Worm (Caenorhabditis elegans) whole organism, L1 larva: Measurements from ENCODE around the gene ZK546.5.

Experiments used
- C16A3.4 ChIP-seq: fragments of 150-350 bp; optimal IDR thresholded peaks from 2 replicates; lab custom pipeline; 2014; ENCODE audit warnings: missing biosample characterization, missing genetic modification characterization
- F16B12.6 ChIP-seq: fragments of 150-350 bp; optimal IDR thresholded peaks from 2 replicates; lab custom pipeline; 2014; ENCODE audit warnings: missing biosample characterization, missing genetic modification characterization
- Y116A8C.19 ChIP-seq: sonication (generic microtip); optimal IDR thresholded peaks from 2 replicates; lab custom pipeline; 2016; ENCODE audit warnings: missing compliant biosample characterization, missing genetic modification characterization, borderline replicate concordance
- alr-1 ChIP-seq: fragments of 200-800 bp; sonication (Bioruptor generic); optimal IDR thresholded peaks from 2 replicates; lab custom pipeline; 2018; ENCODE audit warnings: borderline replicate concordance, mild to moderate bottlenecking, missing genetic modification characterization, missing compliant biosample characterization
- blmp-1 ChIP-seq: fragments of 150-350 bp; optimal IDR thresholded peaks from 2 replicates; lab custom pipeline; 2014; ENCODE audit warnings: missing biosample characterization, missing genetic modification characterization
- ceh-82 ChIP-seq, 3 experiments: fragments of 150-350 bp in 1 of 3; sonication (generic microtip) in 2 of 3; optimal IDR thresholded peaks; 2 replicates each; lab custom pipeline; 2014 to 2017; ENCODE audit warnings: missing biosample characterization in 3 of 3, missing genetic modification characterization in 3 of 3
- ceh-88 ChIP-seq: fragments of 200-800 bp; sonication (Bioruptor generic); IDR thresholded peaks from 2 replicates; pipeline ENCODE4 v1.3.6; 2022; ENCODE audit warnings: missing genetic modification characterization, missing compliant biosample characterization
- ceh-90 ChIP-seq: sonication (generic microtip); optimal IDR thresholded peaks from 2 replicates; lab custom pipeline; 2016; ENCODE audit warnings: missing genetic modification characterization, missing compliant biosample characterization
- dpl-1 ChIP-seq, 3 experiments: fragments of 150-350 bp in 2 of 3; sonication (generic microtip) in 1 of 3; optimal IDR thresholded peaks; 2 replicates each; lab custom pipeline; 2014 to 2017; ENCODE audit warnings: missing biosample characterization in 3 of 3, missing genetic modification characterization in 3 of 3, missing genetic modification reagents in 3 of 3
- dsc-1 ChIP-seq: sonication (generic microtip); optimal IDR thresholded peaks from 2 replicates; lab custom pipeline; 2016; ENCODE audit warnings: mild to moderate bottlenecking, missing genetic modification characterization, missing compliant biosample characterization
- efl-1 ChIP-seq, 4 experiments: fragments of 150-350 bp; optimal IDR thresholded peaks in 3 of 4; peaks in 1 of 4; 1 replicate in 1 of 4; 2 replicates in 3 of 4; lab custom pipeline; 2014; ENCODE audit warnings: missing biosample characterization in 2 of 4, missing genetic modification characterization in 2 of 4, missing genetic modification reagents in 2 of 4
- egl-27 ChIP-seq, 2 experiments: fragments of 150-350 bp in 1 of 2; sonication (generic microtip); optimal IDR thresholded peaks; 3 replicates each; lab custom pipeline; 2017 to 2018; ENCODE audit warnings: missing biosample characterization in 2 of 2, missing genetic modification characterization in 2 of 2, missing genetic modification reagents in 2 of 2
- elt-2 ChIP-seq: sonication (generic microtip); optimal IDR thresholded peaks from 2 replicates; lab custom pipeline; 2016; ENCODE audit warnings: missing genetic modification characterization, mild to moderate bottlenecking, inconsistent platforms, missing compliant biosample characterization, missing genetic modification reagents
- elt-3 ChIP-seq, 6 experiments: fragments of 150-350 bp in 1 of 6; sonication (generic microtip); optimal IDR thresholded peaks; 2 replicates each; lab custom pipeline; 2017 to 2018; ENCODE audit warnings: missing biosample characterization in 6 of 6, missing genetic modification characterization in 6 of 6, inconsistent platforms in 1 of 6
- ets-5 ChIP-seq: fragments of 200-800 bp; sonication (Bioruptor generic); IDR thresholded peaks from 2 replicates; pipeline ENCODE4 v1.3.6; 2022; ENCODE audit warnings: missing genetic modification characterization, missing compliant biosample characterization
- fkh-4 ChIP-seq: sonication (generic microtip); optimal IDR thresholded peaks from 2 replicates; lab custom pipeline; 2016; ENCODE audit warnings: missing compliant biosample characterization, missing genetic modification characterization, borderline replicate concordance
- grh-1 ChIP-seq: fragments of 200-800 bp; sonication (Bioruptor generic); IDR thresholded peaks from 2 replicates; pipeline ENCODE4 v1.3.6; 2022; ENCODE audit warnings: missing genetic modification reagents, missing genetic modification characterization, missing compliant biosample characterization
- hlh-17 ChIP-seq: fragments of 200-800 bp; sonication (Bioruptor generic); optimal IDR thresholded peaks from 2 replicates; lab custom pipeline; 2018; ENCODE audit warnings: missing genetic modification characterization, mild to moderate bottlenecking, missing compliant biosample characterization, moderate library complexity, borderline replicate concordance
- lin-13 ChIP-seq: fragments of 150-350 bp; optimal IDR thresholded peaks from 2 replicates; lab custom pipeline; 2014; ENCODE audit warnings: missing biosample characterization, missing genetic modification reagents, missing genetic modification characterization
- lin-39 ChIP-seq: fragments of 150-350 bp; optimal IDR thresholded peaks from 2 replicates; lab custom pipeline; 2014; ENCODE audit warnings: missing biosample characterization, missing genetic modification reagents, missing genetic modification characterization
- lir-3 ChIP-seq: sonication (generic microtip); optimal IDR thresholded peaks from 2 replicates; lab custom pipeline; 2016; ENCODE audit warnings: mild to moderate bottlenecking, missing genetic modification characterization, moderate library complexity, missing compliant biosample characterization; ENCODE audit not compliant: poor library complexity
- mdl-1 ChIP-seq, 2 experiments: fragments of 150-350 bp; optimal IDR thresholded peaks; 2 replicates each; lab custom pipeline; 2014 to 2017; ENCODE audit warnings: missing biosample characterization in 2 of 2, missing genetic modification characterization in 2 of 2, inconsistent platforms in 1 of 2
- nhr-12 ChIP-seq: sonication (generic microtip); optimal IDR thresholded peaks from 2 replicates; lab custom pipeline; 2017; ENCODE audit warnings: missing biosample characterization, missing genetic modification characterization
- nhr-20 ChIP-seq: sonication (generic microtip); optimal IDR thresholded peaks from 2 replicates; lab custom pipeline; 2016; ENCODE audit warnings: mild to moderate bottlenecking, missing genetic modification characterization, missing compliant biosample characterization
- nhr-77 ChIP-seq: fragments of 150-350 bp; optimal IDR thresholded peaks from 2 replicates; lab custom pipeline; 2014; ENCODE audit warnings: missing biosample characterization, missing genetic modification characterization
- nhr-84 ChIP-seq: sonication (generic microtip); optimal IDR thresholded peaks from 2 replicates; lab custom pipeline; 2017; ENCODE audit warnings: missing biosample characterization, missing genetic modification characterization
- nhr-85 ChIP-seq: sonication (generic microtip); peaks from one replicate; lab custom pipeline; 2016; ENCODE audit warnings: missing genetic modification characterization, inconsistent platforms, missing compliant biosample characterization
- pag-3 ChIP-seq: sonication (generic microtip); optimal IDR thresholded peaks from 2 replicates; lab custom pipeline; 2017; ENCODE audit warnings: missing genetic modification characterization, mild to moderate bottlenecking, missing compliant biosample characterization, antibody characterized with exemption, borderline replicate concordance; ENCODE audit not compliant: insufficient read depth
- pqm-1 ChIP-seq: sonication (generic microtip); optimal IDR thresholded peaks from 3 replicates; lab custom pipeline; 2017; ENCODE audit warnings: missing biosample characterization, missing genetic modification characterization
- rnt-1 ChIP-seq: sonication (generic microtip); optimal IDR thresholded peaks from 2 replicates; lab custom pipeline; 2016; ENCODE audit warnings: mild to moderate bottlenecking, missing genetic modification characterization, moderate library complexity, missing compliant biosample characterization
- skn-1 ChIP-seq: fragments of 150-350 bp; optimal IDR thresholded peaks from 2 replicates; lab custom pipeline; 2014; ENCODE audit warnings: missing biosample characterization, missing genetic modification characterization
- snu-23 ChIP-seq: sonication (generic microtip); optimal IDR thresholded peaks from 2 replicates; lab custom pipeline; 2016; ENCODE audit warnings: missing genetic modification characterization, missing compliant biosample characterization
- sox-4 ChIP-seq: sonication (generic microtip); optimal IDR thresholded peaks from 2 replicates; lab custom pipeline; 2016; ENCODE audit warnings: missing genetic modification characterization, missing compliant biosample characterization
- sptf-1 ChIP-seq: fragments of 150-350 bp; optimal IDR thresholded peaks from 2 replicates; lab custom pipeline; 2014; ENCODE audit warnings: missing biosample characterization, missing genetic modification characterization
- swsn-7 ChIP-seq: sonication (generic microtip); optimal IDR thresholded peaks from 2 replicates; lab custom pipeline; 2016; ENCODE audit warnings: missing genetic modification characterization, missing compliant biosample characterization
- tlp-1 ChIP-seq: fragments of 150-350 bp; optimal IDR thresholded peaks from 2 replicates; lab custom pipeline; 2014; ENCODE audit warnings: missing biosample characterization, missing genetic modification characterization
- unc-130 ChIP-seq: fragments of 150-350 bp; optimal IDR thresholded peaks from 2 replicates; lab custom pipeline; 2017; ENCODE audit warnings: missing biosample characterization, missing genetic modification characterization, inconsistent platforms
- unc-86 ChIP-seq: sonication (generic microtip); optimal IDR thresholded peaks from 2 replicates; lab custom pipeline; 2016; ENCODE audit warnings: missing genetic modification characterization, missing compliant biosample characterization
- unc-98 ChIP-seq: fragments of 200-800 bp; sonication (Bioruptor generic); IDR thresholded peaks from 2 replicates; pipeline ENCODE4 v1.3.6; 2022; ENCODE audit warnings: missing genetic modification characterization, missing compliant biosample characterization
- vab-15 ChIP-seq: sonication (generic microtip); optimal IDR thresholded peaks from 2 replicates; lab custom pipeline; 2017; ENCODE audit warnings: missing genotype, mild to moderate bottlenecking, missing genetic modification characterization, missing compliant biosample characterization
- zag-1 ChIP-seq: fragments of 150-350 bp; optimal IDR thresholded peaks from 2 replicates; lab custom pipeline; 2014; ENCODE audit warnings: missing biosample characterization, missing genetic modification characterization

The ZK546.5 gene

DNA sequence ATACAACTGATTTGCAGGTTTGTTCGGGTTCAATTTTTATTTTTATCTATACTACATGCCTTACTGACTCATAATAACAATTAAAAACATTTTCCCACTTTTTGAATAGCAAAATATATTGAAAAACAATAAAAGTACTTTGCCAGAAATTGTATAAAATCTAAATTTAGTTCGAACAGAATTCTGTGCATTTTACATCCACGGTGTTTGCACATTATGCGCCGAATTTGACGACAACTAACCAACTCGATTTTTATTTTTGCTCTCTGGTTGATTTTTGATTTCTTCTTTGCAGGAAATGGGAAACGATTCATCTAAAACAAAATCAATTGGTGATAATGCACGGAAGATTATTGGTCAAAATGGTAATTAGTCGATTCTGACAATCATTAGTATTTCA, 11.2 kb downstream of the ZK546.5 start (continued):
- no peak for TF ChIP-seq sptf-1 (tag; lab: Kevin White, UChicago)
- no peak for TF ChIP-seq vab-15
- TF ChIP-seq hlh-17 (GFP tag; lab: Kevin White, UChicago) = no peak
- TF ChIP-seq elt-3 (tag; optimal IDR thresholded peaks at IDR 0.05; lab: Kevin White, UChicago) = no peak
- TF ChIP-seq fkh-4 (tag; lab: Kevin White, UChicago) = no peak
- TF ChIP-seq Y116A8C.19 (tag; lab: Kevin White, UChicago) = no peak
- TF ChIP-seq snu-23 (GFP tag; lab: Kevin White, UChicago) = peak; percentile 40
- no peak for TF ChIP-seq nhr-84 (tag; lab: Kevin White, UChicago)
- TF ChIP-seq lin-13 (GFP tag; lab: Kevin White, UChicago) = no peak
- TF ChIP-seq alr-1 (tag; lab: Kevin White, UChicago) = no peak
- no peak for TF ChIP-seq egl-27 (tag; optimal IDR thresholded peaks at IDR 0.05; lab: Kevin White, UChicago)
- TF ChIP-seq grh-1 (GFP tag; lab: Robert Waterston, UW) = no peak
- no peak for TF ChIP-seq ceh-88 (GFP tag; lab: Robert Waterston, UW)
- no peak for TF ChIP-seq sox-4 (tag; lab: Kevin White, UChicago)
- no peak for TF ChIP-seq unc-98 (GFP tag; lab: Robert Waterston, UW)
- TF ChIP-seq C16A3.4 (tag; lab: Kevin White, UChicago) = no peak
- no peak for TF ChIP-seq lir-3 (tag; lab: Kevin White, UChicago)
- TF ChIP-seq zag-1 (tag; lab: Kevin White, UChicago) = no peak
- TF ChIP-seq pqm-1 (tag; lab: Kevin White, UChicago) = no peak
- TF ChIP-seq nhr-20 = no peak
- peak; percentile 84 for TF ChIP-seq F16B12.6 (tag; lab: Kevin White, UChicago)
- no peak for TF ChIP-seq unc-86 (tag; lab: Kevin White, UChicago)
- no peak for TF ChIP-seq nhr-12 (tag; lab: Kevin White, UChicago)
- TF ChIP-seq ceh-90 (tag; lab: Kevin White, UChicago) = no peak
- peak in 2 of 3 experiments; percentile 39 to 40 for TF ChIP-seq dpl-1 (GFP tag; optimal IDR thresholded peaks at IDR 0.05; lab: Kevin White, UChicago)
- no peak for TF ChIP-seq ceh-82 (tag; optimal IDR thresholded peaks at IDR 0.05; lab: Kevin White, UChicago)
- TF ChIP-seq swsn-7 (tag; lab: Kevin White, UChicago) = no peak
- peak; percentile 16 for TF ChIP-seq skn-1 (tag; lab: Kevin White, UChicago)
- no peak for TF ChIP-seq pag-3 (tag; lab: Kevin White, UChicago)
- no peak for TF ChIP-seq unc-130 (tag; lab: Kevin White, UChicago)
- TF ChIP-seq nhr-77 = no peak
- TF ChIP-seq ets-5 (GFP tag; lab: Robert Waterston, UW) = no peak
- TF ChIP-seq mdl-1 (tag; optimal IDR thresholded peaks at IDR 0.05; lab: Kevin White, UChicago) = no peak
- TF ChIP-seq tlp-1 (tag; lab: Kevin White, UChicago) = no peak
- peak; percentile 31 to 43 for TF ChIP-seq efl-1 (optimal IDR thresholded peaks at IDR 0.05; lab: Kevin White, UChicago)
- peak; percentile 49 to 88 for TF ChIP-seq efl-1 (GFP tag; optimal IDR thresholded peaks at IDR 0.05 in 1 of 2; lab: Kevin White, UChicago)
- peak; percentile 12 for TF ChIP-seq rnt-1
- TF ChIP-seq dsc-1 (tag; lab: Kevin White, UChicago) = no peak
- TF ChIP-seq lin-39 (tag; lab: Kevin White, UChicago) = no peak
- TF ChIP-seq, all 84 proteins: peak for 10

DNA sequence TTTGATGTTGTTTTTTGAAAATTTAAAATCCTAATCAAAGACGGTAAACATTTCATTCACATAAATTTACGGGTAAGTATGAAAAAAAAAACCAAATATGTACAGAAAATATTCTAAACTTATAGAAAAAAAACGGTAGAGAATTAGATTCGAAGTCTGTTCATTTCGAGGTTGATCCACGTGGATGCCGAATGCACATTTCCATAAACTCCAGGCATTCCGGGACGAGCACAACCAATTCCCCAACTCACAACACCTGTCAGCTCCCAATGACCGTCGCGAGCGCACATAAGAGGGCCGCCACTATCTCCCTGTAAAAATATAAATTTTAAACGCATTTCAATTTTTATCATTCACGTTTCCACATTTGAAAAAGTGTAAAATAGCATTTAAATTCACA, 12.5 kb downstream of the ZK546.5 start:
- TF ChIP-seq nhr-85 (tag; lab: Kevin White, UChicago) = peak; percentile 59
- peak; percentile 7 for TF ChIP-seq elt-2 (tag; lab: Kevin White, UChicago)
- TF ChIP-seq blmp-1 (tag; lab: Kevin White, UChicago) = no peak
